Fruit fly (Drosophila melanogaster): Measurements from ENCODE around the gene CG15812.
A peak's percentile ranks its signal among the peaks of the same experiment; 100 is the strongest.

The CG15812 gene

DNA sequence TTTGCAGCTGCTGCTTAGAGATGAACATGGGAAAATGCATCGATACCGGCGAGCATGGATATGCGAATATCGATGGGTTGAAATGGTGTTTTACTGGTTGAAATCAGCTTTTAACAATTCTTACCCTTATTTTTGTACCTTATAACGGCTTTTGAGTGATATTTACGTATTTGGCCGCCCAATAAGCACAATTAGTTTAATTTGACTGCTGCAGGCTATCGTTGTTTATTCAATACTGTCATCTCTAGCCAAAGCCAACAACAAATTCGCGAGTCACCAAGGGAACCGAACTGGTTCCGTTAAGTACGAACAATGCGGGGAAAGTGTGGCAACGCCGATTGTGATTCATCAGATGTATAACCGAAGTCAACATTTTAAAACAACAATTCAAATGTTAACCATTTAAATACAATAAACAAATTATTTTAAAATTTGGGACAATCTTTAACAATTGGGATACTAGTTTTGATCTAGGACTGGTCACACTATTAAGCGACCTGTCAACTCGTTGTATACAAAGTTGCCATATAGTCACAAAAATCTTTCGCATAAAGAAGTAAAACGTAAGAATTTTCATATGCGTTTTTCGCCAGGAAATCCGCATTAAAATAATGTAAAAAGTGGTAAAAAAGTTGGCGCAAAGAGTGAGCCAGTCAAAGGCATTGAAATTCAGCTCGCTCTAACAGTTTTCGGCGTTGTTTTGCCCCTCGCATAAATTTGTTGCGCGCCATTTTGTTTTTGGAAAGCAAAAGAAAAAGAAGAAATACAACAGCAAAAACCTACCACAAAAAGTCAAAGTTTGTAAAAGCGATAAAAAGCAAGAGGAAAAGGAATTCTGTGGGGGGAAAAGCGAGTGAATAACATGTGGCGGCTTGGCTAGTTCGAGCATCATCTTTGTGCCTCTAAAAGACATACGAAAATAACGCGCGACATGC, 11.4 kb upstream of the CG15812 start, which contains the start of the genes Usp5 and BtbVII (continued):
- TF ChIP-seq CG5245 (GFP tag; optimal IDR thresholded peaks at IDR 0.05) (no peak), CG14050 (GFP tag; IDR thresholded peaks at IDR 0.05) (no peak), CG4730 (GFP tag; IDR thresholded peaks at IDR 0.05) (no peak), stwl (tag; optimal IDR thresholded peaks at IDR 0.05) (peak; percentile 61), lola (GFP tag; optimal IDR thresholded peaks at IDR 0.05) (peak in 1 of 3 experiments; percentile 55), Ptx1 (GFP tag; IDR thresholded peaks at IDR 0.05) (peak; percentile 58), Ravus (GFP tag; IDR thresholded peaks at IDR 0.05) (no peak), eve (GFP tag; optimal IDR thresholded peaks at IDR 0.05) (no peak), TFAM (GFP tag; optimal IDR thresholded peaks at IDR 0.05) (no peak), CG14965 (GFP tag; optimal IDR thresholded peaks at IDR 0.05; ENCODE audit: borderline replicate concordance) (no peak), gsb (GFP tag; IDR thresholded peaks at IDR 0.05) (no peak), CG17568 (GFP tag; optimal IDR thresholded peaks at IDR 0.05) (no peak), sima (GFP tag; optimal IDR thresholded peaks at IDR 0.05) (no peak), chif (GFP tag; optimal IDR thresholded peaks at IDR 0.05) (peak; percentile 41 to 61), hbn (GFP tag; IDR thresholded peaks at IDR 0.05; ENCODE audit: partially characterized antibody) (peak; percentile 97), CG1603 (tag; optimal IDR thresholded peaks at IDR 0.05) (peak; percentile 83), fru (optimal IDR thresholded peaks at IDR 0.05) (no peak), aop (GFP tag; IDR thresholded peaks at IDR 0.05) (no peak), CG13287 (GFP tag; IDR thresholded peaks at IDR 0.05; ENCODE audit: partially characterized antibody) (peak; percentile 99), Dbx (GFP tag; IDR thresholded peaks at IDR 0.05) (peak; percentile 68), Ada2b (GFP tag; IDR thresholded peaks at IDR 0.05) (peak; percentile 51), CG18619 (GFP tag; optimal IDR thresholded peaks at IDR 0.05) (peak; percentile 4), CG10462 (GFP tag; optimal IDR thresholded peaks at IDR 0.05) (peak; percentile 46), sob (GFP tag; IDR thresholded peaks at IDR 0.05) (peak; percentile 47), CG31224 (GFP tag; IDR thresholded peaks at IDR 0.05) (0 out of 2 replicates have a peak, but pooled peaks have one; percentile 10), zf30C (GFP tag; optimal IDR thresholded peaks at IDR 0.05) (no peak), CG7745 (tag; optimal IDR thresholded peaks at IDR 0.05) (no peak), CG10321 (GFP tag; IDR thresholded peaks at IDR 0.05) (no peak), CG17328 (GFP tag; IDR thresholded peaks at IDR 0.05) (peak; percentile 30; the same call in 1 of the 2 replicates), Chrac-16 (GFP tag; optimal IDR thresholded peaks at IDR 0.05) (peak; percentile 62), CG12071 (GFP tag; optimal IDR thresholded peaks at IDR 0.05) (no peak), CG8388 (GFP tag; optimal IDR thresholded peaks at IDR 0.05) (peak; percentile 17), CG10274 (GFP tag; optimal IDR thresholded peaks at IDR 0.05) (no peak), CG6813 (GFP tag; optimal IDR thresholded peaks at IDR 0.05) (no peak), her (GFP tag; optimal IDR thresholded peaks at IDR 0.05) (peak; percentile 74), D19B (GFP tag; optimal IDR thresholded peaks at IDR 0.05) (no peak), fd3F (GFP tag; optimal IDR thresholded peaks at IDR 0.05) (peak; percentile 36), Jarid2 (GFP tag; optimal IDR thresholded peaks at IDR 0.05) (no peak), cas (GFP tag; IDR thresholded peaks at IDR 0.05) (no peak), pnt (GFP tag; optimal IDR thresholded peaks at IDR 0.05) (peak; percentile 55), CG13775 (GFP tag; optimal IDR thresholded peaks at IDR 0.05) (peak; percentile 70), p53 (GFP tag; optimal IDR thresholded peaks at IDR 0.05) (no peak), ash1 (GFP tag; optimal IDR thresholded peaks at IDR 0.05) (no peak), pita (GFP tag; optimal IDR thresholded peaks at IDR 0.05) (no peak), CG6765 (GFP tag; optimal IDR thresholded peaks at IDR 0.05) (peak; percentile 27), Trl (optimal IDR thresholded peaks at IDR 0.05) (no peak), Trl (GFP tag; optimal IDR thresholded peaks at IDR 0.05) (peak; percentile 67), trh (GFP tag; optimal IDR thresholded peaks at IDR 0.05) (no peak), CG8924 (tag; optimal IDR thresholded peaks at IDR 0.05) (peak; percentile 77)
